Fruit fly (Drosophila melanogaster) whole organism, embryonic: ENCODE results near the gene Snr1.
A peak's percentile ranks its signal among the peaks of the same experiment; 100 is the strongest.

Source experiments
- Abd-B ChIP-seq: fragments of 200-800 bp; sonication (Bioruptor generic); optimal IDR thresholded peaks from 2 replicates; lab custom pipeline; 2018; ENCODE audit warnings: missing biosample characterization, mild to moderate bottlenecking, missing genetic modification characterization, moderate library complexity
- CG10274 ChIP-seq: fragments of 200-800 bp; sonication (Bioruptor generic); optimal IDR thresholded peaks from 3 replicates; lab custom pipeline; 2017; ENCODE audit warnings: missing biosample characterization, mild to moderate bottlenecking, missing genetic modification characterization
- CG11504 ChIP-seq: fragments of 200-800 bp; sonication (Bioruptor generic); optimal IDR thresholded peaks from 3 replicates; lab custom pipeline; 2019; ENCODE audit warnings: missing biosample characterization, mild to moderate bottlenecking, missing genetic modification characterization, moderate library complexity
- CG12391 ChIP-seq: fragments of 200-800 bp; sonication (Bioruptor generic); optimal IDR thresholded peaks from 3 replicates; lab custom pipeline; 2018; ENCODE audit warnings: missing biosample characterization, mild to moderate bottlenecking, missing genetic modification characterization, moderate library complexity
- CG13287 ChIP-seq: fragments of 200-800 bp; sonication (Bioruptor generic); IDR thresholded peaks from 2 replicates; pipeline ENCODE4 v1.3.6; 2022; ENCODE audit warnings: missing biosample characterization, missing genetic modification characterization; ENCODE audit not compliant: partially characterized antibody
- CG13775 ChIP-seq: fragments of 200-800 bp; sonication (Bioruptor generic); optimal IDR thresholded peaks from 3 replicates; lab custom pipeline; 2017; ENCODE audit warnings: missing biosample characterization, mild to moderate bottlenecking, missing genetic modification characterization
- CG1602 ChIP-seq: fragments of 200-800 bp; sonication (Bioruptor generic); optimal IDR thresholded peaks from 3 replicates; lab custom pipeline; 2016; ENCODE audit warnings: missing biosample characterization, missing genetic modification characterization
- CG18599 ChIP-seq: fragments of 200-800 bp; sonication (Bioruptor generic); optimal IDR thresholded peaks from 3 replicates; lab custom pipeline; 2017; ENCODE audit warnings: missing biosample characterization, missing genetic modification characterization, mild to moderate bottlenecking, moderate library complexity, missing genetic modification reagents
- CG18619 ChIP-seq: fragments of 200-800 bp; sonication (Bioruptor generic); optimal IDR thresholded peaks from 3 replicates; lab custom pipeline; 2017; ENCODE audit warnings: missing biosample characterization, mild to moderate bottlenecking, missing genetic modification characterization
- CG30403 ChIP-seq: fragments of 200-800 bp; sonication (Bioruptor generic); optimal IDR thresholded peaks from 3 replicates; lab custom pipeline; 2016; ENCODE audit warnings: missing biosample characterization, missing genetic modification characterization
- CG32532 ChIP-seq: fragments of 200-800 bp; sonication (Bioruptor generic); IDR thresholded peaks from 2 replicates; pipeline ENCODE4 v1.3.6; 2022; ENCODE audit warnings: missing biosample characterization, missing genetic modification characterization
- CG4617 ChIP-seq: fragments of 200-800 bp; sonication (Bioruptor generic); optimal IDR thresholded peaks from 3 replicates; lab custom pipeline; 2016; ENCODE audit warnings: missing biosample characterization, missing genetic modification characterization, borderline replicate concordance
- CG5245 ChIP-seq: fragments of 200-800 bp; sonication (Bioruptor generic); optimal IDR thresholded peaks from 3 replicates; lab custom pipeline; 2016; ENCODE audit warnings: missing biosample characterization, missing genetic modification characterization
- CG6683 ChIP-seq: fragments of 200-800 bp; sonication (Bioruptor generic); optimal IDR thresholded peaks from 2 replicates; lab custom pipeline; 2017; ENCODE audit warnings: missing biosample characterization, mild to moderate bottlenecking, missing genetic modification characterization, missing genetic modification reagents
- CG6791 ChIP-seq: fragments of 200-800 bp; sonication (Bioruptor generic); IDR thresholded peaks from 3 replicates; pipeline ENCODE4 v1.3.6; 2022; ENCODE audit warnings: missing biosample characterization, missing genetic modification characterization; ENCODE audit not compliant: partially characterized antibody
- CG7357 ChIP-seq: fragments of 200-800 bp; sonication (Bioruptor generic); IDR thresholded peaks from 3 replicates; pipeline ENCODE4 v1.3.6; 2022; ENCODE audit warnings: missing biosample characterization, missing genetic modification characterization
- CG9932 ChIP-seq: fragments of 200-800 bp; sonication (Bioruptor generic); IDR thresholded peaks from 2 replicates; pipeline ENCODE4 v1.3.6; 2022; ENCODE audit warnings: missing biosample characterization, missing genetic modification characterization
- D ChIP-seq, 2 experiments: fragments of 200-800 bp in 1 of 2; fragments of >200 bp in 1 of 2; sonication (Bioruptor generic) in 1 of 2; optimal IDR thresholded peaks; 2 replicates in 1 of 2; 3 replicates in 1 of 2; lab custom pipeline; 2017; ENCODE audit warnings: mild to moderate bottlenecking in 1 of 2, missing biosample characterization in 1 of 2, missing genetic modification characterization in 1 of 2, missing genetic modification reagents in 1 of 2
- Dbx ChIP-seq: fragments of 200-800 bp; sonication (Bioruptor generic); IDR thresholded peaks from 3 replicates; pipeline ENCODE4 v1.3.6; 2022; ENCODE audit warnings: missing biosample characterization, missing genetic modification characterization
- Ets97D ChIP-seq: fragments of 200-800 bp; sonication (Bioruptor generic); optimal IDR thresholded peaks from 3 replicates; lab custom pipeline; 2016; ENCODE audit warnings: missing biosample characterization, missing genetic modification characterization
- HHEX ChIP-seq: fragments of 200-800 bp; sonication (Bioruptor generic); optimal IDR thresholded peaks from 3 replicates; lab custom pipeline; 2017; ENCODE audit warnings: missing biosample characterization, mild to moderate bottlenecking, missing genetic modification characterization, missing genetic modification reagents
- HLH4C ChIP-seq: fragments of 200-800 bp; sonication (Bioruptor generic); IDR thresholded peaks from 3 replicates; pipeline ENCODE4 v1.3.6; 2022; ENCODE audit warnings: missing biosample characterization, missing genetic modification characterization; ENCODE audit not compliant: partially characterized antibody
- Hand ChIP-seq: fragments of 200-800 bp; sonication (Bioruptor generic); optimal IDR thresholded peaks from 2 replicates; lab custom pipeline; 2017; ENCODE audit warnings: mild to moderate bottlenecking, missing biosample characterization, missing genetic modification reagents, missing genetic modification characterization
- Hsf ChIP-seq: fragments of 200-800 bp; sonication (Bioruptor generic); optimal IDR thresholded peaks from 3 replicates; lab custom pipeline; 2016; ENCODE audit warnings: missing biosample characterization, missing genetic modification characterization
- MBD-R2 ChIP-seq: fragments of 200-800 bp; sonication (Bioruptor generic); IDR thresholded peaks from 2 replicates; pipeline ENCODE4 v1.3.6; 2022; ENCODE audit warnings: missing biosample characterization, missing genetic modification characterization
- NC2β ChIP-seq: fragments of 200-800 bp; sonication (Bioruptor generic); optimal IDR thresholded peaks from 2 replicates; lab custom pipeline; 2016; ENCODE audit warnings: missing biosample characterization, missing genetic modification characterization
- NK7.1 ChIP-seq: fragments of 200-800 bp; sonication (Bioruptor generic); optimal IDR thresholded peaks from 3 replicates; lab custom pipeline; 2016; ENCODE audit warnings: missing biosample characterization, missing genetic modification characterization
- Oli ChIP-seq: fragments of 200-800 bp; sonication (Bioruptor generic); optimal IDR thresholded peaks from 2 replicates; lab custom pipeline; 2018; ENCODE audit warnings: missing biosample characterization, mild to moderate bottlenecking, missing genetic modification characterization, moderate library complexity
- Sin3A ChIP-seq: fragments of >200 bp; optimal IDR thresholded peaks from 2 replicates; lab custom pipeline; 2018
- Xrp1 ChIP-seq: fragments of 200-800 bp; sonication (Bioruptor generic); IDR thresholded peaks from 2 replicates; pipeline ENCODE4 v1.3.6; 2022; ENCODE audit warnings: missing biosample characterization, missing genetic modification characterization
- ab ChIP-seq: fragments of 200-800 bp; sonication (Bioruptor generic); optimal IDR thresholded peaks from 2 replicates; lab custom pipeline; 2016; ENCODE audit warnings: missing biosample characterization, missing genetic modification characterization
- az2 ChIP-seq: fragments of 200-800 bp; sonication (Bioruptor generic); optimal IDR thresholded peaks from 3 replicates; lab custom pipeline; 2016; ENCODE audit warnings: missing biosample characterization, missing genetic modification characterization
- br ChIP-seq: fragments of >200 bp; optimal IDR thresholded peaks from 2 replicates; lab custom pipeline; 2017
- cg ChIP-seq: fragments of 200-800 bp; sonication (Bioruptor generic); optimal IDR thresholded peaks from 3 replicates; lab custom pipeline; 2019; ENCODE audit warnings: missing biosample characterization, mild to moderate bottlenecking, missing genetic modification characterization, moderate library complexity
- dati ChIP-seq: fragments of 200-800 bp; sonication (Bioruptor generic); IDR thresholded peaks from 2 replicates; pipeline ENCODE4 v1.3.6; 2022; ENCODE audit warnings: missing biosample characterization, missing genetic modification characterization
- gcm ChIP-seq: fragments of 200-800 bp; sonication (Bioruptor generic); optimal IDR thresholded peaks from 2 replicates; lab custom pipeline; 2019; ENCODE audit warnings: missing biosample characterization, mild to moderate bottlenecking, missing genetic modification characterization, moderate library complexity
- gfzf ChIP-seq: fragments of 200-800 bp; sonication (Bioruptor generic); optimal IDR thresholded peaks from 2 replicates; lab custom pipeline; 2016; ENCODE audit warnings: missing biosample characterization, mild to moderate bottlenecking, missing genetic modification characterization, moderate library complexity
- grau ChIP-seq: fragments of 200-800 bp; optimal IDR thresholded peaks from 3 replicates; lab custom pipeline; 2019; ENCODE audit warnings: missing biosample characterization, mild to moderate bottlenecking, missing genetic modification characterization, moderate library complexity
- jumu ChIP-seq: fragments of 200-800 bp; sonication (Bioruptor generic); optimal IDR thresholded peaks from 3 replicates; lab custom pipeline; 2016; ENCODE audit warnings: missing biosample characterization, missing genetic modification characterization
- kah ChIP-seq: fragments of 200-800 bp; sonication (Bioruptor generic); optimal IDR thresholded peaks from 2 replicates; lab custom pipeline; 2018; ENCODE audit warnings: missing biosample characterization, mild to moderate bottlenecking, missing genetic modification characterization
- lbe ChIP-seq: fragments of 200-800 bp; sonication (Bioruptor generic); optimal IDR thresholded peaks from 2 replicates; lab custom pipeline; 2016; ENCODE audit warnings: missing biosample characterization, mild to moderate bottlenecking, missing genetic modification characterization
- nerfin-1 ChIP-seq: fragments of 200-800 bp; sonication (Bioruptor generic); optimal IDR thresholded peaks from 3 replicates; lab custom pipeline; 2019; ENCODE audit warnings: missing biosample characterization, mild to moderate bottlenecking, missing genetic modification characterization, moderate library complexity
- nmo ChIP-seq: fragments of 200-800 bp; sonication (Bioruptor generic); optimal IDR thresholded peaks from 2 replicates; lab custom pipeline; 2018; ENCODE audit warnings: missing biosample characterization, mild to moderate bottlenecking, missing genetic modification characterization, moderate library complexity
- phol ChIP-seq: fragments of 200-800 bp; sonication (Bioruptor generic); optimal IDR thresholded peaks from 3 replicates; lab custom pipeline; 2018; ENCODE audit warnings: missing biosample characterization, mild to moderate bottlenecking, missing genetic modification characterization, moderate library complexity
- sens-2 ChIP-seq: fragments of 200-800 bp; sonication (Bioruptor generic); IDR thresholded peaks from 2 replicates; pipeline ENCODE4 v1.3.6; 2022; ENCODE audit warnings: missing biosample characterization, missing genetic modification characterization
- sqz ChIP-seq: fragments of 200-800 bp; sonication (Bioruptor generic); optimal IDR thresholded peaks from 3 replicates; lab custom pipeline; 2018; ENCODE audit warnings: missing biosample characterization, mild to moderate bottlenecking, missing genetic modification characterization
- sug ChIP-seq: fragments of 200-800 bp; optimal IDR thresholded peaks from 2 replicates; lab custom pipeline; 2019; ENCODE audit warnings: missing biosample characterization, mild to moderate bottlenecking, missing genetic modification characterization, moderate library complexity
- tin ChIP-seq: fragments of 200-800 bp; sonication (Bioruptor generic); optimal IDR thresholded peaks from 3 replicates; lab custom pipeline; 2016; ENCODE audit warnings: missing biosample characterization, missing genetic modification characterization
- twi ChIP-seq: fragments of 200-800 bp; optimal IDR thresholded peaks from 2 replicates; lab custom pipeline; 2019; ENCODE audit warnings: missing biosample characterization, mild to moderate bottlenecking, missing genetic modification characterization, moderate library complexity

The Snr1 gene

dm6 chr3R:5470586-5471283 lies at the start of gene Snr1, which contains the start of gene mRpL44 (continued):
- no peak for TF ChIP-seq CG10274 (GFP tag; lab: Kevin White, UChicago)
- TF ChIP-seq br (lab: Kevin White, UChicago), result no peak
- TF ChIP-seq CG9932 (GFP tag; lab: Robert Waterston, UW), result peak; percentile 63
- TF ChIP-seq tin (GFP tag; lab: Kevin White, UChicago), result peak; percentile 41
- TF ChIP-seq Dbx, result peak; percentile 50; the same call in 1 of the 3 replicates
- TF ChIP-seq phol (tag; lab: Kevin White, UChicago), result peak; percentile 89
- no peak for TF ChIP-seq Ets97D (GFP tag; lab: Kevin White, UChicago)
- no peak for TF ChIP-seq gcm (GFP tag; lab: Kevin White, UChicago)
- no peak for TF ChIP-seq CG6791 (GFP tag; lab: Robert Waterston, UW)
- no peak for TF ChIP-seq dati (GFP tag; lab: Robert Waterston, UW)
- peak; percentile 6 for TF ChIP-seq jumu (GFP tag; lab: Kevin White, UChicago)
- TF ChIP-seq HLH4C (GFP tag; lab: Robert Waterston, UW), result no peak
- TF ChIP-seq sqz (GFP tag; lab: Kevin White, UChicago), result no peak
- TF ChIP-seq CG18599, result peak; percentile 71
- TF ChIP-seq D (optimal IDR thresholded peaks at IDR 0.05; lab: Kevin White, UChicago), result no peak
- no peak for TF ChIP-seq D (GFP tag; optimal IDR thresholded peaks at IDR 0.05; lab: Kevin White, UChicago)
- TF ChIP-seq nerfin-1 (tag; lab: Kevin White, UChicago), result peak; percentile 70
- no peak for TF ChIP-seq NC2β
- no peak for TF ChIP-seq CG5245
- peak; percentile 52; the same call in 1 of the 2 replicates for TF ChIP-seq Xrp1 (GFP tag; lab: Robert Waterston, UW)
- no peak for TF ChIP-seq CG11504
- no peak for TF ChIP-seq Hsf
- TF ChIP-seq CG13775 (GFP tag; lab: Kevin White, UChicago), result peak; percentile 52
- TF ChIP-seq CG6683 (GFP tag; lab: Kevin White, UChicago), result peak; percentile 33
- TF ChIP-seq CG13287 (GFP tag; lab: Robert Waterston, UW), result 0 out of 2 replicates have a peak, but pooled peaks have one; percentile 15
- TF ChIP-seq gfzf (GFP tag; lab: Kevin White, UChicago), result no peak
- TF ChIP-seq cg, result peak; percentile 67
- TF ChIP-seq CG7357 (GFP tag; lab: Robert Waterston, UW), result no peak
- peak; percentile 72 for TF ChIP-seq nmo (GFP tag; lab: Kevin White, UChicago)
- TF ChIP-seq MBD-R2, result peak; percentile 86
- TF ChIP-seq HHEX (GFP tag; lab: Kevin White, UChicago), result peak; percentile 15
- peak; percentile 50 for TF ChIP-seq CG30403 (GFP tag; lab: Kevin White, UChicago)
- TF ChIP-seq sug, result peak; percentile 73
- TF ChIP-seq CG1602 (GFP tag; lab: Kevin White, UChicago), result peak; percentile 24
- peak; percentile 33 for TF ChIP-seq twi (tag; lab: Kevin White, UChicago)
- TF ChIP-seq Abd-B (GFP tag; lab: Kevin White, UChicago), result peak; percentile 40
- TF ChIP-seq Sin3A (lab: Kevin White, UChicago), result no peak
- peak; percentile 33 for TF ChIP-seq az2 (GFP tag; lab: Kevin White, UChicago)
- peak; percentile 27; the same call in 1 of the 2 replicates for TF ChIP-seq CG32532 (GFP tag; lab: Robert Waterston, UW)
- TF ChIP-seq CG18619 (GFP tag; lab: Kevin White, UChicago), result peak; percentile 44
- peak; percentile 28 for TF ChIP-seq Oli (tag; lab: Kevin White, UChicago)
- no peak for TF ChIP-seq ab (GFP tag; lab: Kevin White, UChicago)
- TF ChIP-seq sens-2 (GFP tag; lab: Robert Waterston, UW), result no peak
- no peak for TF ChIP-seq kah (GFP tag; lab: Kevin White, UChicago)
- TF ChIP-seq CG12391 (tag; lab: Kevin White, UChicago), result peak; percentile 72
- TF ChIP-seq Hand (GFP tag; lab: Kevin White, UChicago), result peak; percentile 1
- no peak for TF ChIP-seq NK7.1 (GFP tag; lab: Kevin White, UChicago)
- peak; percentile 64 for TF ChIP-seq grau (tag; lab: Kevin White, UChicago)
- peak; percentile 11 for TF ChIP-seq CG4617
- peak; percentile 37 for TF ChIP-seq lbe (GFP tag; lab: Kevin White, UChicago)
